Worm (Caenorhabditis elegans) whole organism, mixed stage, embryonic: Measurements from ENCODE around the gene tni-1.

Experiments used
- elt-3 ChIP-seq: fragments of 150-350 bp; optimal IDR thresholded peaks from 2 replicates; lab custom pipeline; 2014; ENCODE audit warnings: missing biosample characterization, missing genetic modification characterization
- pha-4 ChIP-seq: fragments of 150-350 bp; optimal IDR thresholded peaks from 2 replicates; lab custom pipeline; 2018; ENCODE audit warnings: missing biosample characterization, missing genetic modification reagents, missing genetic modification characterization

DNA sequence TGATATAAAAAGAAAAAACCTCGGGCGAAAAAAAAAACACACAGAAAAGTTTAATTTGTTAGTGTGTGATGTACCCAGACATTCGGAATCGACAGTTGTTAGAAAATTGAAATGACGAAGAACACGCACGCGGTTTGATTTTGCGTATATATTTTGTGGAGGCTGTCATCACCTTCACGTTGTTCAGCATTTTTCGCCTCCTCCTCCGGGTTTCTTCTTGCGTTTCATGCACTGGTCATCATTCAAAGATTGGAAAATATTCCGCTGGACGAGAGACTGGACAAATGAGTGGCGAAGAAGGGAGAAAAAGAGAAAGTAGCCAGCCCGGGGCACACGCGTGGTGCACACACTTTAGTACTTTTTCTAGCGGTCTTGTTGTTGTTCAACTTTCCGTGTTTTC lies 32.4 kb downstream of the tni-1 start:
- TF ChIP-seq elt-3 (tag; lab: Kevin White, UChicago) (no peak), pha-4 (tag; lab: Kevin White, UChicago) (no peak)
